Worm (Caenorhabditis elegans) whole organism, L1 larva: ENCODE data around the gene col-10.

Experiments
- F16B12.6 ChIP-seq: fragments of 150-350 bp; optimal IDR thresholded peaks from 2 replicates; lab custom pipeline; 2014; ENCODE audit warnings: missing biosample characterization, missing genetic modification characterization
- ceh-88 ChIP-seq: fragments of 200-800 bp; sonication (Bioruptor generic); IDR thresholded peaks from 2 replicates; pipeline ENCODE4 v1.3.6; 2022; ENCODE audit warnings: missing genetic modification characterization, missing compliant biosample characterization
- ets-5 ChIP-seq: fragments of 200-800 bp; sonication (Bioruptor generic); IDR thresholded peaks from 2 replicates; pipeline ENCODE4 v1.3.6; 2022; ENCODE audit warnings: missing genetic modification characterization, missing compliant biosample characterization
- mab-9 ChIP-seq: fragments of 200-800 bp; sonication (Bioruptor generic); IDR thresholded peaks from 2 replicates; pipeline ENCODE4 v1.3.6; 2022; ENCODE audit warnings: missing genetic modification reagents, missing genetic modification characterization, missing compliant biosample characterization
- mef-2 ChIP-seq: fragments of 150-350 bp; optimal IDR thresholded peaks from 2 replicates; lab custom pipeline; 2014; ENCODE audit warnings: missing biosample characterization, missing genetic modification characterization
- mep-1 ChIP-seq: fragments of 150-350 bp; optimal IDR thresholded peaks from 2 replicates; lab custom pipeline; 2014; ENCODE audit warnings: missing biosample characterization, missing genetic modification characterization
- nhr-237 ChIP-seq: fragments of 150-350 bp; optimal IDR thresholded peaks from 2 replicates; lab custom pipeline; 2014; ENCODE audit warnings: missing biosample characterization, missing genetic modification characterization
- nhr-77 ChIP-seq: fragments of 150-350 bp; optimal IDR thresholded peaks from 2 replicates; lab custom pipeline; 2014; ENCODE audit warnings: missing biosample characterization, missing genetic modification characterization
- unc-62 ChIP-seq: fragments of 150-350 bp; optimal IDR thresholded peaks from 2 replicates; lab custom pipeline; 2014; ENCODE audit warnings: missing biosample characterization, missing genetic modification reagents, missing genetic modification characterization

- TF ChIP-seq mep-1 (tag; lab: Kevin White, UChicago) (no peak), unc-62 (GFP tag; lab: Kevin White, UChicago) (no peak), nhr-77 (tag; lab: Kevin White, UChicago) (no peak), ets-5 (GFP tag; lab: Robert Waterston, UW) (no peak), F16B12.6 (tag; lab: Kevin White, UChicago) (no peak), mab-9 (GFP tag; lab: Robert Waterston, UW) (no peak), ceh-88 (GFP tag; lab: Robert Waterston, UW) (no peak), mef-2 (tag; lab: Kevin White, UChicago) (no peak), nhr-237 (tag; lab: Kevin White, UChicago) (no peak)
These were observed 34.3 kb downstream of the col-10 start, which contains the start of gene F21C10.19 for ce11 chrV:9130766-9131165.
